Worm (Caenorhabditis elegans) whole organism, late embryonic: ENCODE measurements around the gene grl-1.

Source experiments
- K02D7.2 ChIP-seq: sonication (generic microtip); optimal IDR thresholded peaks from 2 replicates; lab custom pipeline; 2017; ENCODE audit warnings: mild to moderate bottlenecking, missing genetic modification characterization, missing compliant biosample characterization
- K09A11.1 ChIP-seq: sonication (generic microtip); optimal IDR thresholded peaks from 2 replicates; lab custom pipeline; 2017; ENCODE audit warnings: antibody characterized with exemption, mild to moderate bottlenecking, missing genetic modification characterization, missing compliant biosample characterization; ENCODE audit not compliant: insufficient read depth
- T23F11.4 ChIP-seq: fragments of 200-800 bp; sonication (Bioruptor generic); optimal IDR thresholded peaks from 2 replicates; lab custom pipeline; 2018; ENCODE audit warnings: mild to moderate bottlenecking, missing genetic modification characterization, missing compliant biosample characterization
- Y22D7AL.16 ChIP-seq: sonication (generic microtip); optimal IDR thresholded peaks from 2 replicates; lab custom pipeline; 2016; ENCODE audit warnings: missing genetic modification characterization, missing compliant biosample characterization
- ceh-14 ChIP-seq: sonication (generic microtip); optimal IDR thresholded peaks from 2 replicates; lab custom pipeline; 2016; ENCODE audit warnings: missing genotype, missing genetic modification characterization, missing compliant biosample characterization
- ceh-19 ChIP-seq: fragments of 200-800 bp; sonication (Bioruptor generic); optimal IDR thresholded peaks from 2 replicates; lab custom pipeline; 2018; ENCODE audit warnings: mild to moderate bottlenecking, missing genetic modification characterization, missing compliant biosample characterization
- ceh-31 ChIP-seq: sonication (generic microtip); optimal IDR thresholded peaks from 2 replicates; lab custom pipeline; 2016; ENCODE audit warnings: missing genetic modification characterization, missing compliant biosample characterization
- ceh-45 ChIP-seq: fragments of 200-800 bp; sonication (Bioruptor generic); IDR thresholded peaks from 2 replicates; pipeline ENCODE4 v1.3.6; 2022; ENCODE audit warnings: missing genetic modification reagents, missing genetic modification characterization, missing compliant biosample characterization
- ceh-48 ChIP-seq: sonication (generic microtip); optimal IDR thresholded peaks from 2 replicates; lab custom pipeline; 2016; ENCODE audit warnings: missing genetic modification characterization, inconsistent platforms, missing compliant biosample characterization
- dve-1 ChIP-seq: sonication (generic microtip); optimal IDR thresholded peaks from 2 replicates; lab custom pipeline; 2017; ENCODE audit warnings: antibody characterized with exemption, mild to moderate bottlenecking, missing genetic modification characterization, missing compliant biosample characterization
- elt-2 ChIP-seq: sonication (generic microtip); optimal IDR thresholded peaks from 2 replicates; lab custom pipeline; 2016; ENCODE audit warnings: missing genetic modification reagents, missing genetic modification characterization, missing compliant biosample characterization
- elt-4 ChIP-seq: sonication (generic microtip); optimal IDR thresholded peaks from 2 replicates; lab custom pipeline; 2016; ENCODE audit warnings: missing genetic modification characterization, missing compliant biosample characterization
- ets-4 ChIP-seq: sonication (generic microtip); optimal IDR thresholded peaks from 2 replicates; lab custom pipeline; 2016; ENCODE audit warnings: missing genetic modification characterization, missing compliant biosample characterization
- fkh-6 ChIP-seq: sonication (generic microtip); optimal IDR thresholded peaks from 2 replicates; lab custom pipeline; 2016; ENCODE audit warnings: missing genetic modification characterization, missing compliant biosample characterization
- gmeb-2 ChIP-seq: sonication (generic microtip); optimal IDR thresholded peaks from 2 replicates; lab custom pipeline; 2016; ENCODE audit warnings: missing genetic modification characterization, inconsistent platforms, missing compliant biosample characterization
- hlh-30 ChIP-seq: sonication (generic microtip); optimal IDR thresholded peaks from 2 replicates; lab custom pipeline; 2017; ENCODE audit warnings: antibody characterized with exemption, missing genetic modification characterization, missing compliant biosample characterization; ENCODE audit not compliant: insufficient read depth
- hlh-6 ChIP-seq: sonication (generic microtip); optimal IDR thresholded peaks from 2 replicates; lab custom pipeline; 2016; ENCODE audit warnings: missing genotype, missing genetic modification characterization, missing compliant biosample characterization
- lin-11 ChIP-seq: fragments of 200-800 bp; sonication (Bioruptor generic); optimal IDR thresholded peaks from 2 replicates; lab custom pipeline; 2018; ENCODE audit warnings: mild to moderate bottlenecking, missing genetic modification characterization, missing compliant biosample characterization
- madf-2 ChIP-seq: sonication (generic microtip); optimal IDR thresholded peaks from 2 replicates; lab custom pipeline; 2017; ENCODE audit warnings: missing genetic modification characterization, missing compliant biosample characterization
- mec-3 ChIP-seq: sonication (generic microtip); optimal IDR thresholded peaks from 2 replicates; lab custom pipeline; 2016; ENCODE audit warnings: borderline replicate concordance, missing genetic modification characterization, missing compliant biosample characterization
- nfya-1 ChIP-seq: sonication (generic microtip); optimal IDR thresholded peaks from 2 replicates; lab custom pipeline; 2017; ENCODE audit warnings: missing genetic modification characterization, mild to moderate bottlenecking, missing compliant biosample characterization, antibody characterized with exemption, moderate library complexity
- nhr-11 ChIP-seq: fragments of 150-350 bp; optimal IDR thresholded peaks from 2 replicates; lab custom pipeline; 2014; ENCODE audit warnings: missing biosample characterization, missing genetic modification characterization
- npax-4 ChIP-seq: sonication (generic microtip); optimal IDR thresholded peaks from 2 replicates; lab custom pipeline; 2016; ENCODE audit warnings: missing genetic modification characterization, missing compliant biosample characterization
- pag-3 ChIP-seq: sonication (generic microtip); optimal IDR thresholded peaks from 2 replicates; lab custom pipeline; 2016; ENCODE audit warnings: missing compliant biosample characterization, missing genetic modification characterization, borderline replicate concordance
- pha-2 ChIP-seq: sonication (generic microtip); optimal IDR thresholded peaks from 2 replicates; lab custom pipeline; 2017; ENCODE audit warnings: mild to moderate bottlenecking, missing genetic modification characterization, missing compliant biosample characterization
- pha-4 ChIP-seq: fragments of 150-350 bp; optimal IDR thresholded peaks from 2 replicates; lab custom pipeline; 2018; ENCODE audit warnings: missing biosample characterization, missing genetic modification reagents, missing genetic modification characterization
- pros-1 ChIP-seq: fragments of 150-350 bp; optimal IDR thresholded peaks from 2 replicates; lab custom pipeline; 2014; ENCODE audit warnings: missing biosample characterization, missing genetic modification reagents, missing genetic modification characterization
- sdc-2 ChIP-seq: sonication (generic microtip); optimal IDR thresholded peaks from 2 replicates; lab custom pipeline; 2016; ENCODE audit warnings: missing genotype, missing genetic modification characterization, missing compliant biosample characterization
- tbx-2 ChIP-seq: sonication (generic microtip); optimal IDR thresholded peaks from 2 replicates; lab custom pipeline; 2016; ENCODE audit warnings: missing genetic modification characterization, missing compliant biosample characterization
- unc-3 ChIP-seq, 2 experiments: fragments of 200-800 bp in 1 of 2; sonication (Bioruptor generic) in 1 of 2; sonication (generic microtip) in 1 of 2; conservative IDR thresholded peaks in 1 of 2; optimal IDR thresholded peaks in 1 of 2; 2 replicates each; pipeline versions ENCODE4 v1.3.6 to Lab custom; 2016 to 2022; ENCODE audit warnings: missing compliant biosample characterization in 2 of 2, missing genetic modification characterization in 2 of 2, missing genetic modification reagents in 1 of 2
- unc-42 ChIP-seq: sonication (generic microtip); optimal IDR thresholded peaks from 2 replicates; lab custom pipeline; 2016; ENCODE audit warnings: missing genotype, missing genetic modification characterization, missing compliant biosample characterization
- ztf-16 ChIP-seq: sonication (generic microtip); optimal IDR thresholded peaks from 2 replicates; lab custom pipeline; 2017; ENCODE audit warnings: missing genetic modification characterization, missing compliant biosample characterization

Gene grl-1

DNA sequence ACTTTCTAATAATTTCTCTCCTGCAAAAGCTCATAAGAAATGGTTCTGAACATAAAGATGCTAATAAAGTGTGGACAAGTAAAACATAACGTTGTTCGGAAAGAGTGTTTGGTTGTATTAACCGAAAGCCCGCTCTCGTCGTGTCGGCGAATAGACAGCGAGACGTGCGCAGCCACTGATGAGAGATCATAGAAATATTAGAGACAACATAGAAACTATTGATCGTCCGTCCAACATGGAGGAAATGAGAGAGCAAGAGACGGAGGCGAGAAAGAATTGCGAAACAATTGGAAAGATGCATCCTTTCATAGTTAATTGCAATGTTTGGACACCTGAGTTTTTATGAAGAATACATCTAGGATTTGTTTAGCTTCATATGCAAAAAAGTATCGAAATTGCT is 46.9 kb upstream of the grl-1 start (continued):
- peak; percentile 69 for TF ChIP-seq K09A11.1
- TF ChIP-seq sdc-2 (tag; lab: Kevin White, UChicago) = no peak
- peak; percentile 74 for TF ChIP-seq ceh-31 (tag; lab: Kevin White, UChicago)
- TF ChIP-seq nfya-1 (tag; lab: Kevin White, UChicago) = peak; percentile 87

DNA sequence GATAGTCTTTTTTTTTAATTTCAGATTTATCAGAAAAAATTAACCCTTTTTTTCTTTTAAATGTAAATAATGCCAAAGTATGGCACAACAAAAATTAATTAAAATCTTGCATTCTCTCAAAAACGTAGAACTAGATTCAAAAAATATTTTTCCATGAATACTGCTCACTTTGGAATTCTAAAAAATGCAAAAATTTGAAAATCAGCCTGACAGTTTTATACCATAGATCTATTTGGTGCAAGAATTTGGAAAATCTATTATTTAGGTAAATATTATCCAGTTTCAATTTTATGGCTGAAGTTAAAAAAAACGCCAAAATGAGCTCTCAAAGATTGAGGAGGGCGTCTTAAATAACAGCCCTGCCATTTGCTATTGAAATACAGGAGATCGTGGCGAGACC is 46.0 kb upstream of the grl-1 start:
- TF ChIP-seq madf-2 (tag; lab: Kevin White, UChicago) = no peak
- TF ChIP-seq elt-4 (tag; lab: Kevin White, UChicago) = no peak
- no peak for TF ChIP-seq hlh-30 (tag; lab: Kevin White, UChicago)
- no peak for TF ChIP-seq ceh-19 (GFP tag; lab: Kevin White, UChicago)
- TF ChIP-seq pag-3 (tag; lab: Kevin White, UChicago) = no peak
- no peak for TF ChIP-seq lin-11 (tag; lab: Kevin White, UChicago)
- TF ChIP-seq tbx-2 (tag; lab: Kevin White, UChicago) = no peak
- TF ChIP-seq K09A11.1 = no peak
- no peak for TF ChIP-seq elt-2 (tag; lab: Kevin White, UChicago)
- TF ChIP-seq npax-4 = no peak
- TF ChIP-seq ceh-45 = no peak
- TF ChIP-seq fkh-6 (tag; lab: Kevin White, UChicago) = no peak
- no peak for TF ChIP-seq ztf-16
- TF ChIP-seq mec-3 (tag; lab: Kevin White, UChicago) = no peak
- TF ChIP-seq ceh-14 = no peak
- TF ChIP-seq T23F11.4 = no peak
- TF ChIP-seq, all 69 proteins: peak for 0

DNA sequence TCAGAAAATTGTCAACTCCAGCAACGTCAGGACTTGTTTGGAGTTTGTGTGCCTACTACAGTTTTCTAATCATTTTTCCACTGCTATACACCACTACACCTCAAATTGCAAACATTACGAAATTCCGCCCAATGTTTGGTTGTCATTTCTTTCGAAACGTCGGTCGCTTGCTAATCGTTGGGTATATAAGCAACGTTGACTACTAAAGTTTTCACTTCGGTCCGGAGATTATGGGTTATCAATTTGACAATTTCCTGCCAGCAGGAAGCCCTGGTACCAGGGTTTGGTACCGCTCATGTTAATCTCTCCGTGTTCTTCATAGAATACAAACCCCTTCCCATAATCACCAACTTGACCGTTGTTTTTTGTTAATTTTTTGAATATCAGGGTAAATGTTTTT is 42.4 kb upstream of the grl-1 start:
- no peak for TF ChIP-seq hlh-6 (tag; lab: Kevin White, UChicago)
- TF ChIP-seq gmeb-2 = peak; percentile 20
- peak; percentile 77 for TF ChIP-seq dve-1 (tag; lab: Kevin White, UChicago)
- TF ChIP-seq ceh-48 (tag; lab: Kevin White, UChicago) = no peak

DNA sequence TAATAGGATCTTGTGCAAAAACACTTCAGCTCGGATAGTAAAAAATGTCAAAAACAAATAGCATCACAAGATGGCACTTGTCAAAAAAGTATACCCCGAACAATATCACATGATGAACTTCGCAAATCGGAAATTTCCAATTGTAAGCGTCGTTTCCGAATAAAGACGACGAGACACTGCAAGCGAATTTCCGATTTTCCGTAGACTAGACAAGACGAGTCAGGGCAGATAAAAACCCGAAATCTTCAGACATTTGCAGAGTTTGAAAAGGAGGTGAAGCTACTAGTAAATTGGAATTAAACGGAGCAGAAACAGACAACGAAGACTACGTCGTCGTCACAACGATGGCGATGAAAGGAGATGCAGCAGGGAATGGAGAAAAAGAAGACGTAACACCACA is 38.0 kb upstream of the grl-1 start:
- no peak for TF ChIP-seq pha-2 (tag; lab: Kevin White, UChicago)
- no peak for TF ChIP-seq hlh-30 (tag; lab: Kevin White, UChicago)
- TF ChIP-seq unc-42 = peak; percentile 37
- no peak for TF ChIP-seq Y22D7AL.16 (tag; lab: Kevin White, UChicago)
- TF ChIP-seq unc-3 (GFP tag; conservative IDR thresholded peaks at IDR 0.05; lab: Robert Waterston, UW) = no peak
- TF ChIP-seq unc-3 (tag; optimal IDR thresholded peaks at IDR 0.05; lab: Kevin White, UChicago) = no peak

DNA sequence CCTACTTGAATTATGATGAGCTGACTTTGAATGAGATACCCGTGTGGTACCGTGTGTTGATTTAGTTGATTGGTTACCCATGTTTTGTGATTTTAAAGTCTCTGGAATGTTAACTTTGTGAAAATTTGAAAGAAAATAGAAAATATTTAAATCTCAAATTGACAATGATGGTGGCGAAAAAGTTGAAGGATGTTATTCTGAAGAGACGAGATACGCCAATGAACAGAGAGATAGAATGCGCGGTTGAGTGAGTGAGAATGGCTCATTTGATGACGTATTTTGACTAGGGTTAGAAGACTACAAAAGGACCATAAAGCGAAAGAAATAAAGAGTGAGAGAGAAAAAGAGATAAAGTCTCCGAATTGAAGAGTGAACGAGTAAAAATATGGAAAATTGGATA is 36.8 kb upstream of the grl-1 start, which contains the start of gene glb-6:
Gene glb-6, minus strand, starts transcription at position 101 of the 400 bp plus-strand sequence.
- TF ChIP-seq gmeb-2 (no peak), fkh-6 (tag; lab: Kevin White, UChicago) (no peak), K02D7.2 (tag; lab: Kevin White, UChicago) (no peak), ets-4 (tag; lab: Kevin White, UChicago) (no peak), nhr-11 (tag; lab: Kevin White, UChicago) (no peak), pha-2 (tag; lab: Kevin White, UChicago) (no peak), pros-1 (tag; lab: Kevin White, UChicago) (no peak), ceh-31 (tag; lab: Kevin White, UChicago) (no peak), elt-2 (tag; lab: Kevin White, UChicago) (no peak), pha-4 (no peak)
- TF ChIP-seq, all 69 proteins: peak for 0

DNA sequence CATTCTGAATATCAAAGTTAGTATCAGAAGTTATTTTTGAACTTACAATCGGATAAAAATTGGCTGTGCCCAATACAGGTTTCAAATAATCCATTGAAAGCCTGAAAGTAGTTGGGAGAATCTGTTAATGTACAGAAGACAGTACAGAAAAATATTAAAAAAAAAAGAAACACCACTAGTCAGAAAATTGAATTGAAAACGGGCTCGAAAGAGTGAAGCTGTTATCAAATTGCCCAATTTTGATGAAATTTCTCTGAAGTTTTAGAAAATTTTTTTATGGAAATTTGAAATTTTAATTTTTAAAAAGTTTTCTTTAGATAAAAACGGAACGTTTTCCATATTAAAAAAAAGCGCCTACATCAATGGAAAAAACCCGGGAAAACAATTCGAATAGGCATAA is 33.5 kb upstream of the grl-1 start, which contains the start of gene C18C4.7:
Gene C18C4.7, minus strand, starts transcription at position 101 of the 400 bp plus-strand sequence.
- TF ChIP-seq K09A11.1 (no peak), unc-3 (GFP tag; conservative IDR thresholded peaks at IDR 0.05; lab: Robert Waterston, UW) (no peak), unc-3 (tag; optimal IDR thresholded peaks at IDR 0.05; lab: Kevin White, UChicago) (no peak), ceh-19 (GFP tag; lab: Kevin White, UChicago) (no peak)
